Fruit fly (Drosophila melanogaster) whole organism, adult: Measurements from ENCODE around the gene Art8.
A peak's percentile ranks its signal among the peaks of the same experiment; 100 is the strongest.

ENCODE experiments used
- CG11617 ChIP-seq: fragments of 200-800 bp; sonication (Bioruptor generic); optimal IDR thresholded peaks from 2 replicates; lab custom pipeline; 2017; ENCODE audit warnings: mild to moderate bottlenecking, missing biosample characterization, missing genetic modification reagents, missing genetic modification characterization
- CG12768 ChIP-seq: fragments of 200-800 bp; sonication (Bioruptor generic); optimal IDR thresholded peaks from 2 replicates; lab custom pipeline; 2017; ENCODE audit warnings: missing biosample characterization, missing genetic modification characterization, mild to moderate bottlenecking, moderate library complexity, missing genetic modification reagents
- CG14711 ChIP-seq: fragments of 200-800 bp; sonication (Bioruptor generic); optimal IDR thresholded peaks from 2 replicates; lab custom pipeline; 2018; ENCODE audit warnings: missing biosample characterization, mild to moderate bottlenecking, missing genetic modification characterization, moderate library complexity
- CG1620 ChIP-seq: fragments of 200-800 bp; sonication (Bioruptor generic); optimal IDR thresholded peaks from 2 replicates; lab custom pipeline; 2016; ENCODE audit warnings: missing biosample characterization, missing genetic modification characterization
- CG33017 ChIP-seq: fragments of 200-800 bp; sonication (Bioruptor generic); optimal IDR thresholded peaks from 2 replicates; lab custom pipeline; 2018; ENCODE audit warnings: missing biosample characterization, mild to moderate bottlenecking, missing genetic modification characterization, moderate library complexity
- CG5204 ChIP-seq: fragments of 200-800 bp; sonication (Bioruptor generic); optimal IDR thresholded peaks from 2 replicates; lab custom pipeline; 2016; ENCODE audit warnings: missing biosample characterization, missing genetic modification characterization
- CG7045 ChIP-seq: fragments of 200-800 bp; sonication (Bioruptor generic); optimal IDR thresholded peaks from 2 replicates; lab custom pipeline; 2017; ENCODE audit warnings: missing biosample characterization, mild to moderate bottlenecking, missing genetic modification characterization
- CG7101 ChIP-seq: fragments of 200-800 bp; sonication (Bioruptor generic); optimal IDR thresholded peaks from 2 replicates; lab custom pipeline; 2018; ENCODE audit warnings: missing biosample characterization, mild to moderate bottlenecking, missing genetic modification characterization, moderate library complexity
- Clk ChIP-seq: fragments of 200-800 bp; sonication (Bioruptor generic); optimal IDR thresholded peaks from 2 replicates; lab custom pipeline; 2017; ENCODE audit warnings: missing biosample characterization, missing genetic modification characterization
- Crg-1 ChIP-seq: fragments of 200-800 bp; sonication (Bioruptor generic); optimal IDR thresholded peaks from 2 replicates; lab custom pipeline; 2016; ENCODE audit warnings: missing biosample characterization, missing genetic modification characterization
- Hr96 ChIP-seq: fragments of 200-800 bp; sonication (Bioruptor generic); optimal IDR thresholded peaks from 2 replicates; lab custom pipeline; 2016; ENCODE audit warnings: missing biosample characterization, missing genetic modification characterization
- Mnt ChIP-seq: fragments of 200-800 bp; sonication (Bioruptor generic); optimal IDR thresholded peaks from 2 replicates; lab custom pipeline; 2016; ENCODE audit warnings: missing biosample characterization, mild to moderate bottlenecking, missing genetic modification characterization
- bab1 ChIP-seq: fragments of 200-800 bp; sonication (Bioruptor generic); optimal IDR thresholded peaks from 3 replicates; lab custom pipeline; 2019; ENCODE audit warnings: missing biosample characterization, mild to moderate bottlenecking, missing genetic modification characterization, moderate library complexity
- cic ChIP-seq: fragments of 200-800 bp; sonication (Bioruptor generic); optimal IDR thresholded peaks from 2 replicates; lab custom pipeline; 2017; ENCODE audit warnings: missing biosample characterization, mild to moderate bottlenecking, missing genetic modification characterization, moderate library complexity
- cnc ChIP-seq, 2 experiments: fragments of >200 bp; optimal IDR thresholded peaks; 2 replicates each; lab custom pipeline; 2017
- kay ChIP-seq: fragments of 200-800 bp; sonication (Bioruptor generic); peaks from one replicate; lab custom pipeline; 2016; ENCODE audit warnings: missing biosample characterization, missing genetic modification characterization, borderline replicate concordance
- ovo ChIP-seq: fragments of 200-800 bp; sonication (Bioruptor generic); optimal IDR thresholded peaks from 2 replicates; lab custom pipeline; 2016; ENCODE audit warnings: missing biosample characterization, missing genetic modification characterization
- pad ChIP-seq: fragments of 200-800 bp; sonication (Bioruptor generic); optimal IDR thresholded peaks from 3 replicates; lab custom pipeline; 2017; ENCODE audit warnings: missing biosample characterization, missing genetic modification characterization, mild to moderate bottlenecking, moderate library complexity, missing genetic modification reagents
- tj ChIP-seq: fragments of 200-800 bp; sonication (Bioruptor generic); optimal IDR thresholded peaks from 3 replicates; lab custom pipeline; 2017; ENCODE audit warnings: missing biosample characterization, mild to moderate bottlenecking, missing genetic modification characterization, moderate library complexity
- toe ChIP-seq: fragments of 200-800 bp; sonication (Bioruptor generic); optimal IDR thresholded peaks from 2 replicates; lab custom pipeline; 2016; ENCODE audit warnings: missing biosample characterization, missing genetic modification characterization

Art8 gene

DNA sequence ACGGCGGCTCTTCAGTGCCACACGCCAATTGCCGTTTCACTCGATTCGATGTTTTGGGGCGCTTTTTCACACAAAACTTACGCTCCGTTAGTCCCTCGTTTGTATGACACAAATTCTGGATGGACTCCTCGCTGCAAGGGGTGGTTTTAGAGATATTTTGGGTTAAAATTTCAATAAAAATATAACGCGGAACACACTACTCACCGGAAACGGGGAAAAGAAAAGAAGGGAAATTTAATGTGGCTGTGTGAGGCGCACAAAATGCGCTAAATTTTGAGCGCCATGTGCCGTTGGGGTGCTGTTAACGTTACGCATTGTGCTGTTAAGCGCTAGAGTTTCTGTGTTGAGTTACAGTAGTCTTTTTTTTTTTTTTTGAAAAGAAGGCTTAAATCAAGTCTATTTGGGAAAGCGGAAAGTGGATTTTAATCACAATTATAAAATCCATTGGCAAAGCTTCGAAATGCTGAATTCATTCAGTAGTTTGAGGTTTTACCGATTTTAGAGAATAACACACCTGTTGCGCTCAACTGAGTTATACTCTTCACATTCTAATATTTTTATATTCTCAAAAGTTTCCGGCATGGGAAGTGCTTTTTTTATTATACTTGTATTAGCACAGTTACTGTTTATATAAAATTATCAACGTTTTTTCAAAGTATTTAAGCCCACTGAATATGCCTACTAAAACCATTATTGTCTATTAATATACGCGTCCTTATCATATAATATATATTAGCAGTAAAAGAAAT is 6.8 kb downstream of the Art8 start, which contains the start of gene RpL9:
RpL9 (minus strand) TSS at position 265 of the 749 bp plus-strand sequence.
- peak; percentile 52 for TF ChIP-seq CG14711 (tag; lab: Kevin White, UChicago)
- peak; percentile 72 for TF ChIP-seq CG7045 (GFP tag; lab: Kevin White, UChicago)
- TF ChIP-seq CG5204 (GFP tag; lab: Kevin White, UChicago) = peak; percentile 57
- TF ChIP-seq CG33017 (tag; lab: Kevin White, UChicago) = peak; percentile 78
- TF ChIP-seq CG12768 (GFP tag; lab: Kevin White, UChicago) = peak; percentile 73
- TF ChIP-seq Mnt (GFP tag; lab: Kevin White, UChicago) = peak; percentile 87
- peak; percentile 43 for TF ChIP-seq Crg-1 (GFP tag; lab: Kevin White, UChicago)
- TF ChIP-seq cnc (optimal IDR thresholded peaks at IDR 0.05; lab: Kevin White, UChicago) = no peak
- TF ChIP-seq tj (GFP tag; lab: Kevin White, UChicago) = peak; percentile 52
- TF ChIP-seq kay = no peak
- no peak for TF ChIP-seq cic (GFP tag; lab: Kevin White, UChicago)
- TF ChIP-seq toe (GFP tag; lab: Kevin White, UChicago) = peak; percentile 53
- TF ChIP-seq CG11617 (GFP tag; lab: Kevin White, UChicago) = peak; percentile 81
- peak; percentile 45 for TF ChIP-seq ovo (GFP tag; lab: Kevin White, UChicago)
- TF ChIP-seq Hr96 (GFP tag; lab: Kevin White, UChicago) = peak; percentile 49
- peak; percentile 53 for TF ChIP-seq pad (GFP tag; lab: Kevin White, UChicago)
- no peak for TF ChIP-seq Clk (GFP tag; lab: Kevin White, UChicago)
- peak; percentile 79 for TF ChIP-seq CG7101 (tag; lab: Kevin White, UChicago)
- TF ChIP-seq bab1 (GFP tag; lab: Kevin White, UChicago) = peak; percentile 85
- peak; percentile 64 for TF ChIP-seq CG1620 (GFP tag; lab: Kevin White, UChicago)

dm6 chr2L:11001376-11002122 is 9.3 kb downstream of the Art8 start, which contains the start of the genes aub and lectin-33A:
TSS of gene aub (minus strand) at chr2L:11001476.
TSS of gene lectin-33A (plus strand) at chr2L:11002072.
- TF ChIP-seq CG7101 (tag; lab: Kevin White, UChicago) (no peak), pad (GFP tag; lab: Kevin White, UChicago) (no peak), ovo (GFP tag; lab: Kevin White, UChicago) (no peak), CG14711 (tag; lab: Kevin White, UChicago) (no peak), Mnt (GFP tag; lab: Kevin White, UChicago) (no peak), CG12768 (GFP tag; lab: Kevin White, UChicago) (no peak), cnc (optimal IDR thresholded peaks at IDR 0.05; lab: Kevin White, UChicago) (no peak), cic (GFP tag; lab: Kevin White, UChicago) (no peak), toe (GFP tag; lab: Kevin White, UChicago) (no peak)

dm6 chr2L:10989162-10989561 is 21.7 kb downstream of the Art8 start, which contains the start of gene TTLL4A:
TSS of gene TTLL4A (plus strand) at chr2L:10989401.
- TF ChIP-seq CG14711 (tag; lab: Kevin White, UChicago) (peak; percentile 2), pad (GFP tag; lab: Kevin White, UChicago) (peak; percentile 25), Crg-1 (GFP tag; lab: Kevin White, UChicago) (no peak), CG33017 (tag; lab: Kevin White, UChicago) (no peak), Clk (GFP tag; lab: Kevin White, UChicago) (no peak), cnc (optimal IDR thresholded peaks at IDR 0.05; lab: Kevin White, UChicago) (no peak), tj (GFP tag; lab: Kevin White, UChicago) (no peak), CG7045 (GFP tag; lab: Kevin White, UChicago) (no peak), CG11617 (GFP tag; lab: Kevin White, UChicago) (no peak), cic (GFP tag; lab: Kevin White, UChicago) (no peak), kay (peak; percentile 38), CG7101 (tag; lab: Kevin White, UChicago) (no peak), ovo (GFP tag; lab: Kevin White, UChicago) (peak; percentile 39), CG5204 (GFP tag; lab: Kevin White, UChicago) (no peak), Hr96 (GFP tag; lab: Kevin White, UChicago) (no peak), CG12768 (GFP tag; lab: Kevin White, UChicago) (no peak), Mnt (GFP tag; lab: Kevin White, UChicago) (peak; percentile 92), CG1620 (GFP tag; lab: Kevin White, UChicago) (peak; percentile 32), bab1 (GFP tag; lab: Kevin White, UChicago) (peak; percentile 50)

DNA sequence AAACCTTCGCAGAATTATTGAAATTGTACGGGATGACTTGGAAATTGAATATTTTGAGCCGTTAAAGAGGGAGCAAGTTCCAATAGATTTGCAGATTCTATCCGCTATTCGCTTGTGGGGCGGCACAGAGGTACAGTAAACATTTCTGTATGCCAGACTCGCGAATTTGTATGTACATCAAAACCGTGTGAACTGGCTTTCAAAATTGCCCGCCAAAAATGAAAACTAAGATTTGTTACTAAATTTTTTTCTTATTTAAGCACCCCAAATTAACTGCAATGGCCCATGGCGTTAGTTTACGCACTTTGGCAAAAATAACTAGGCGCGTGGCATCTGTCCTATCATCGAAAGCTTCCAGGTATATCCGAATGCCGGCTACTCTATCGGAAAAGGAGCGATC is 22.9 kb downstream of the Art8 start:
- TF ChIP-seq kay = no peak
- TF ChIP-seq Hr96 (GFP tag; lab: Kevin White, UChicago) = no peak
- no peak for TF ChIP-seq pad (GFP tag; lab: Kevin White, UChicago)
- TF ChIP-seq CG33017 (tag; lab: Kevin White, UChicago) = no peak
- no peak for TF ChIP-seq CG12768 (GFP tag; lab: Kevin White, UChicago)
- TF ChIP-seq CG5204 (GFP tag; lab: Kevin White, UChicago) = no peak

- TF ChIP-seq toe (GFP tag; lab: Kevin White, UChicago) = peak; percentile 1
- no peak for TF ChIP-seq tj (GFP tag; lab: Kevin White, UChicago)
- peak; percentile 17 for TF ChIP-seq CG1620 (GFP tag; lab: Kevin White, UChicago)
- no peak for TF ChIP-seq ovo (GFP tag; lab: Kevin White, UChicago)
- peak; percentile 79 for TF ChIP-seq CG7101 (tag; lab: Kevin White, UChicago)
- peak; percentile 39 for TF ChIP-seq CG14711 (tag; lab: Kevin White, UChicago)
- TF ChIP-seq cnc (optimal IDR thresholded peaks at IDR 0.05; lab: Kevin White, UChicago) = no peak
- no peak for TF ChIP-seq Hr96 (GFP tag; lab: Kevin White, UChicago)
- TF ChIP-seq CG33017 (tag; lab: Kevin White, UChicago) = peak; percentile 74
- TF ChIP-seq bab1 (GFP tag; lab: Kevin White, UChicago) = peak; percentile 71
- TF ChIP-seq Crg-1 (GFP tag; lab: Kevin White, UChicago) = no peak
- no peak for TF ChIP-seq cic (GFP tag; lab: Kevin White, UChicago)
- TF ChIP-seq CG11617 (GFP tag; lab: Kevin White, UChicago) = peak; percentile 50
These were observed 23.5 kb downstream of the Art8 start, which contains the start of the genes piwi and CG12253 for dm6 chr2L:10987370-10987853. TSS of gene piwi (minus strand) at chr2L:10987420. TSS of gene CG12253 (plus strand) at chr2L:10987806.
